Worm (Caenorhabditis elegans) whole organism, midembryonic: ENCODE measurements around the gene mam-4.

Experiments used
- T22C8.4 ChIP-seq: fragments of 200-800 bp; sonication (Bioruptor generic); IDR thresholded peaks from 2 replicates; pipeline ENCODE4 v1.3.6; 2022; ENCODE audit warnings: missing genetic modification characterization, missing compliant biosample characterization
- cog-1 ChIP-seq: sonication (generic microtip); optimal IDR thresholded peaks from 2 replicates; lab custom pipeline; 2016; ENCODE audit warnings: missing genetic modification characterization, missing compliant biosample characterization
- flt-1 ChIP-seq: fragments of 200-800 bp; sonication (Bioruptor generic); IDR thresholded peaks from 2 replicates; pipeline ENCODE4 v1.3.6; 2022; ENCODE audit warnings: missing genetic modification characterization, missing compliant biosample characterization
- klf-2 ChIP-seq: fragments of 200-800 bp; sonication (Bioruptor generic); conservative IDR thresholded peaks from 2 replicates; pipeline ENCODE4 v1.3.6; 2022; ENCODE audit warnings: missing genetic modification reagents, missing genetic modification characterization, missing compliant biosample characterization
- med-1 ChIP-seq: sonication (generic microtip); optimal IDR thresholded peaks from 2 replicates; lab custom pipeline; 2017; ENCODE audit warnings: missing genetic modification characterization, mild to moderate bottlenecking, missing compliant biosample characterization, antibody characterized with exemption, missing genetic modification reagents; ENCODE audit not compliant: insufficient read depth
- ref-1 ChIP-seq: fragments of 200-800 bp; sonication (Bioruptor generic); conservative IDR thresholded peaks from 2 replicates; pipeline ENCODE4 v1.3.6; 2022; ENCODE audit warnings: missing genetic modification reagents, missing genetic modification characterization, missing compliant biosample characterization
- tab-1 ChIP-seq: fragments of 200-800 bp; sonication (Bioruptor generic); IDR thresholded peaks from 2 replicates; pipeline ENCODE4 v1.3.6; 2022; ENCODE audit warnings: missing genetic modification characterization, missing compliant biosample characterization
- ztf-23 ChIP-seq: fragments of 200-800 bp; sonication (Bioruptor generic); IDR thresholded peaks from 2 replicates; pipeline ENCODE4 v1.3.6; 2022; ENCODE audit warnings: missing genetic modification reagents, missing genetic modification characterization, missing compliant biosample characterization

- TF ChIP-seq cog-1: no peak
- TF ChIP-seq med-1: no peak
- no peak for TF ChIP-seq flt-1
- TF ChIP-seq T22C8.4 (GFP tag; lab: Robert Waterston, UW): no peak
- TF ChIP-seq tab-1: no peak
- no peak for TF ChIP-seq ztf-23
- TF ChIP-seq klf-2: no peak
- no peak for TF ChIP-seq ref-1 (GFP tag; lab: Robert Waterston, UW)
Measured at ce11 chrV:11214569-11214968, 33.4 kb upstream of the mam-4 start.
